Fruit fly (Drosophila melanogaster): ENCODE measurements around the gene CG12725.

The CG12725 gene

dm6 chrX:13396378-13397099 is 6.1 kb downstream of the CG12725 start, which contains the start of gene Bcat (continued):
- TF ChIP-seq PHDP (tag; optimal IDR thresholded peaks at IDR 0.05): peak; percentile 74
- TF ChIP-seq org-1 (GFP tag; optimal IDR thresholded peaks at IDR 0.05): peak; percentile 70
- peak; percentile 75; the same call in 2 of the 3 replicates for TF ChIP-seq ci (GFP tag; IDR thresholded peaks at IDR 0.05)
- no peak for TF ChIP-seq fd102C (GFP tag; optimal IDR thresholded peaks at IDR 0.05)
- peak; percentile 32 for TF ChIP-seq CG18011 (GFP tag; optimal IDR thresholded peaks at IDR 0.05)
- peak; percentile 42 for TF ChIP-seq CG7928 (GFP tag; optimal IDR thresholded peaks at IDR 0.05)
- no peak for TF ChIP-seq otp (GFP tag; IDR thresholded peaks at IDR 0.05)
- TF ChIP-seq CG18262 (tag; optimal IDR thresholded peaks at IDR 0.05): peak; percentile 74
- TF ChIP-seq Xrp1 (GFP tag; IDR thresholded peaks at IDR 0.05): peak; percentile 34; the same call in 1 of the 2 replicates
- no peak for TF ChIP-seq CG10321 (GFP tag; IDR thresholded peaks at IDR 0.05)
- TF ChIP-seq crc (GFP tag; optimal IDR thresholded peaks at IDR 0.05): peak; percentile 4
- peak; percentile 19 for TF ChIP-seq CG7786 (GFP tag; optimal IDR thresholded peaks at IDR 0.05)
- 0 out of 2 replicates have a peak, but pooled peaks have one; percentile 39 for TF ChIP-seq CG32767 (GFP tag; IDR thresholded peaks at IDR 0.05)
- no peak for TF ChIP-seq H2.0 (GFP tag; IDR thresholded peaks at IDR 0.05)
- TF ChIP-seq bab2 (GFP tag; optimal IDR thresholded peaks at IDR 0.05): peak; percentile 59
- no peak for TF ChIP-seq CG12769 (tag; optimal IDR thresholded peaks at IDR 0.05)
- peak; percentile 30; the same call in 1 of the 2 replicates for TF ChIP-seq Poxn (GFP tag; IDR thresholded peaks at IDR 0.05)
- no peak for TF ChIP-seq Atf3 (GFP tag; optimal IDR thresholded peaks at IDR 0.05)
- TF ChIP-seq gt (GFP tag; IDR thresholded peaks at IDR 0.05): no peak
- peak; percentile 86 for TF ChIP-seq CG9437 (GFP tag; optimal IDR thresholded peaks at IDR 0.05)
- TF ChIP-seq lab (GFP tag; optimal IDR thresholded peaks at IDR 0.05): peak; percentile 62
- TF ChIP-seq Doc3 (GFP tag; IDR thresholded peaks at IDR 0.05; ENCODE audit: partially characterized antibody): no peak
- TF ChIP-seq ERR (GFP tag; optimal IDR thresholded peaks at IDR 0.05): no peak
- peak; percentile 47 for TF ChIP-seq CG10979 (tag; optimal IDR thresholded peaks at IDR 0.05)
- peak; percentile 60 for TF ChIP-seq CG2712 (tag; optimal IDR thresholded peaks at IDR 0.05)
- TF ChIP-seq CG14860 (GFP tag; IDR thresholded peaks at IDR 0.05; ENCODE audit: partially characterized antibody): no peak
- TF ChIP-seq CG5245 (GFP tag; optimal IDR thresholded peaks at IDR 0.05): no peak
- no peak for TF ChIP-seq zen2 (GFP tag; IDR thresholded peaks at IDR 0.05; ENCODE audit: partially characterized antibody)
- TF ChIP-seq lola (GFP tag; optimal IDR thresholded peaks at IDR 0.05): peak in 1 of 3 experiments; percentile 17
- TF ChIP-seq lov (optimal IDR thresholded peaks at IDR 0.05): no peak
- 0 out of 3 replicates have a peak, but pooled peaks have one; percentile 10 for TF ChIP-seq lov (GFP tag; IDR thresholded peaks at IDR 0.05)
- peak; percentile 53 for TF ChIP-seq Jarid2 (GFP tag; optimal IDR thresholded peaks at IDR 0.05)
- TF ChIP-seq Lpt (GFP tag; optimal IDR thresholded peaks at IDR 0.05): no peak
- TF ChIP-seq D19A (tag; optimal IDR thresholded peaks at IDR 0.05): peak; percentile 35
- TF ChIP-seq Trl (optimal IDR thresholded peaks at IDR 0.05): peak; percentile 54 to 61
- TF ChIP-seq Trl (GFP tag; optimal IDR thresholded peaks at IDR 0.05): no peak
- TF ChIP-seq CG7745 (tag; optimal IDR thresholded peaks at IDR 0.05): no peak
- no peak for TF ChIP-seq abd-A (tag; optimal IDR thresholded peaks at IDR 0.05)
- TF ChIP-seq CG4282 (GFP tag; optimal IDR thresholded peaks at IDR 0.05): no peak
- peak; percentile 63 for TF ChIP-seq fd3F (GFP tag; optimal IDR thresholded peaks at IDR 0.05)
- peak; percentile 38 for TF ChIP-seq Chrac-16 (GFP tag; optimal IDR thresholded peaks at IDR 0.05)
- TF ChIP-seq rib (GFP tag; IDR thresholded peaks at IDR 0.05): no peak
- TF ChIP-seq schlank (tag; optimal IDR thresholded peaks at IDR 0.05): peak; percentile 13
- no peak for TF ChIP-seq sens-2 (GFP tag; IDR thresholded peaks at IDR 0.05)
- TF ChIP-seq Fer2 (tag; optimal IDR thresholded peaks at IDR 0.05): peak; percentile 57
- peak; percentile 72 for TF ChIP-seq zf30C (GFP tag; optimal IDR thresholded peaks at IDR 0.05)
- TF ChIP-seq ATbp (GFP tag; optimal IDR thresholded peaks at IDR 0.05): peak; percentile 11
- TF ChIP-seq al (GFP tag; IDR thresholded peaks at IDR 0.05): peak; percentile 53
- TF ChIP-seq Atf-2 (GFP tag; optimal IDR thresholded peaks at IDR 0.05): peak; percentile 28
- no peak for TF ChIP-seq CG6254 (GFP tag; optimal IDR thresholded peaks at IDR 0.05)
